Worm (Caenorhabditis elegans) whole organism, late embryonic: ENCODE data around the gene C31E10.11.

Experiments used
- C08G9.2 ChIP-seq: sonication (generic microtip); optimal IDR thresholded peaks from 2 replicates; lab custom pipeline; 2016; ENCODE audit warnings: mild to moderate bottlenecking, missing genetic modification characterization, moderate library complexity, missing compliant biosample characterization
- F13H6.1 ChIP-seq: sonication (generic microtip); optimal IDR thresholded peaks from 2 replicates; lab custom pipeline; 2016; ENCODE audit warnings: missing genetic modification characterization, missing compliant biosample characterization
- K09A11.1 ChIP-seq: sonication (generic microtip); optimal IDR thresholded peaks from 2 replicates; lab custom pipeline; 2017; ENCODE audit warnings: antibody characterized with exemption, mild to moderate bottlenecking, missing genetic modification characterization, missing compliant biosample characterization; ENCODE audit not compliant: insufficient read depth
- Y22D7AL.16 ChIP-seq: sonication (generic microtip); optimal IDR thresholded peaks from 2 replicates; lab custom pipeline; 2016; ENCODE audit warnings: missing genetic modification characterization, missing compliant biosample characterization
- ahr-1 ChIP-seq: sonication (generic microtip); optimal IDR thresholded peaks from 2 replicates; lab custom pipeline; 2016; ENCODE audit warnings: missing genetic modification characterization, missing compliant biosample characterization
- ceh-14 ChIP-seq: sonication (generic microtip); optimal IDR thresholded peaks from 2 replicates; lab custom pipeline; 2016; ENCODE audit warnings: missing genotype, missing genetic modification characterization, missing compliant biosample characterization
- ceh-18 ChIP-seq: sonication (generic microtip); optimal IDR thresholded peaks from 2 replicates; lab custom pipeline; 2016; ENCODE audit warnings: missing genetic modification characterization, missing compliant biosample characterization
- ceh-19 ChIP-seq: fragments of 200-800 bp; sonication (Bioruptor generic); optimal IDR thresholded peaks from 2 replicates; lab custom pipeline; 2018; ENCODE audit warnings: mild to moderate bottlenecking, missing genetic modification characterization, missing compliant biosample characterization
- ceh-24 ChIP-seq: sonication (generic microtip); optimal IDR thresholded peaks from 2 replicates; lab custom pipeline; 2016; ENCODE audit warnings: mild to moderate bottlenecking, missing genetic modification characterization, missing compliant biosample characterization
- ceh-30 ChIP-seq: fragments of 150-350 bp; optimal IDR thresholded peaks from 2 replicates; lab custom pipeline; 2014; ENCODE audit warnings: missing biosample characterization, missing genetic modification characterization
- ceh-31 ChIP-seq: sonication (generic microtip); optimal IDR thresholded peaks from 2 replicates; lab custom pipeline; 2016; ENCODE audit warnings: missing genetic modification characterization, missing compliant biosample characterization
- ceh-48 ChIP-seq: sonication (generic microtip); optimal IDR thresholded peaks from 2 replicates; lab custom pipeline; 2016; ENCODE audit warnings: missing genetic modification characterization, inconsistent platforms, missing compliant biosample characterization
- ceh-6 ChIP-seq: fragments of 200-800 bp; sonication (Bioruptor generic); optimal IDR thresholded peaks from 2 replicates; lab custom pipeline; 2018; ENCODE audit warnings: mild to moderate bottlenecking, missing genetic modification characterization, missing compliant biosample characterization
- che-1 ChIP-seq: sonication (generic microtip); optimal IDR thresholded peaks from 2 replicates; lab custom pipeline; 2016; ENCODE audit warnings: mild to moderate bottlenecking, missing genetic modification characterization, missing compliant biosample characterization
- dmd-4 ChIP-seq: sonication (generic microtip); optimal IDR thresholded peaks from 2 replicates; lab custom pipeline; 2016; ENCODE audit warnings: borderline replicate concordance, missing genetic modification characterization, missing compliant biosample characterization
- ets-4 ChIP-seq: sonication (generic microtip); optimal IDR thresholded peaks from 2 replicates; lab custom pipeline; 2016; ENCODE audit warnings: missing genetic modification characterization, missing compliant biosample characterization
- fax-1 ChIP-seq: sonication (generic microtip); optimal IDR thresholded peaks from 2 replicates; lab custom pipeline; 2016; ENCODE audit warnings: missing genotype, missing genetic modification characterization, missing compliant biosample characterization
- hlh-15 ChIP-seq: sonication (generic microtip); optimal IDR thresholded peaks from 2 replicates; lab custom pipeline; 2016; ENCODE audit warnings: missing genetic modification characterization, missing compliant biosample characterization
- hlh-6 ChIP-seq: sonication (generic microtip); optimal IDR thresholded peaks from 2 replicates; lab custom pipeline; 2016; ENCODE audit warnings: missing genotype, missing genetic modification characterization, missing compliant biosample characterization
- hlh-8 ChIP-seq: sonication (generic microtip); optimal IDR thresholded peaks from 2 replicates; lab custom pipeline; 2016; ENCODE audit warnings: missing genotype, missing genetic modification characterization, missing compliant biosample characterization
- lin-11 ChIP-seq: fragments of 200-800 bp; sonication (Bioruptor generic); optimal IDR thresholded peaks from 2 replicates; lab custom pipeline; 2018; ENCODE audit warnings: mild to moderate bottlenecking, missing genetic modification characterization, missing compliant biosample characterization
- mec-3 ChIP-seq: sonication (generic microtip); optimal IDR thresholded peaks from 2 replicates; lab custom pipeline; 2016; ENCODE audit warnings: borderline replicate concordance, missing genetic modification characterization, missing compliant biosample characterization
- nhr-11 ChIP-seq: fragments of 150-350 bp; optimal IDR thresholded peaks from 2 replicates; lab custom pipeline; 2014; ENCODE audit warnings: missing biosample characterization, missing genetic modification characterization
- odd-2 ChIP-seq: sonication (generic microtip); optimal IDR thresholded peaks from 2 replicates; lab custom pipeline; 2017; ENCODE audit warnings: antibody characterized with exemption, mild to moderate bottlenecking, missing genetic modification characterization, missing compliant biosample characterization
- pat-9 ChIP-seq: fragments of 200-800 bp; sonication (Bioruptor generic); optimal IDR thresholded peaks from 2 replicates; lab custom pipeline; 2018; ENCODE audit warnings: mild to moderate bottlenecking, missing genetic modification characterization, moderate library complexity, missing compliant biosample characterization
- pha-4 ChIP-seq: fragments of 150-350 bp; optimal IDR thresholded peaks from 2 replicates; lab custom pipeline; 2018; ENCODE audit warnings: missing biosample characterization, missing genetic modification reagents, missing genetic modification characterization
- pros-1 ChIP-seq: fragments of 150-350 bp; optimal IDR thresholded peaks from 2 replicates; lab custom pipeline; 2014; ENCODE audit warnings: missing biosample characterization, missing genetic modification reagents, missing genetic modification characterization
- rnt-1 ChIP-seq: sonication (generic microtip); optimal IDR thresholded peaks from 2 replicates; lab custom pipeline; 2016; ENCODE audit warnings: missing genetic modification characterization, missing compliant biosample characterization
- sox-4 ChIP-seq: sonication (generic microtip); optimal IDR thresholded peaks from 2 replicates; lab custom pipeline; 2017; ENCODE audit warnings: mild to moderate bottlenecking, missing genetic modification characterization, inconsistent platforms, missing compliant biosample characterization
- syd-9 ChIP-seq: sonication (generic microtip); optimal IDR thresholded peaks from 2 replicates; lab custom pipeline; 2016; ENCODE audit warnings: mild to moderate bottlenecking, missing genetic modification characterization, moderate library complexity, missing compliant biosample characterization
- tbx-2 ChIP-seq: sonication (generic microtip); optimal IDR thresholded peaks from 2 replicates; lab custom pipeline; 2016; ENCODE audit warnings: missing genetic modification characterization, missing compliant biosample characterization
- tbx-7 ChIP-seq: sonication (generic microtip); optimal IDR thresholded peaks from 2 replicates; lab custom pipeline; 2016; ENCODE audit warnings: missing genotype, missing genetic modification characterization, missing compliant biosample characterization
- unc-42 ChIP-seq: sonication (generic microtip); optimal IDR thresholded peaks from 2 replicates; lab custom pipeline; 2016; ENCODE audit warnings: missing genotype, missing genetic modification characterization, missing compliant biosample characterization
- zip-5 ChIP-seq: sonication (generic microtip); optimal IDR thresholded peaks from 2 replicates; lab custom pipeline; 2016; ENCODE audit warnings: missing genetic modification characterization, missing compliant biosample characterization
- ztf-16 ChIP-seq: sonication (generic microtip); optimal IDR thresholded peaks from 2 replicates; lab custom pipeline; 2017; ENCODE audit warnings: missing genetic modification characterization, missing compliant biosample characterization

Gene C31E10.11

DNA sequence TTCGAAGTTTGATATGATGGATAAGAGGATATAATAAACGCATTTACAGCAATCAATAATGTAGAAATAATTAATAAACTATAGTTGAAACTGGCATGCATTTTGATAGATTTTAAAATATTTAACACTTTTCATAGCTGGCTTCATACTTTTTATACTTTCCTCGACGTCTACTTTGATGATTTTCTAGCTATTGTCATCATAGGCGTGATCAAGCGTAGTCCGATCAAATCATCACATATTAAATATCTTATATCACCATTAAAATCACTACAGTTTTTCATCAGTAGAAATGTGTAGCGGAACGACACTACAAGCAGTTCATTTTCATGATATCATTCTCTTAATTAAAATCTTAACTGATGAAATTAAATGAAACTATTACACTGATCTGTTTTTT lies 24.8 kb upstream of the C31E10.11 start, which contains the start of gene C04C11.25:
TSS of gene C04C11.25 (minus strand) at position 101 of the 400 bp plus-strand sequence.
- TF ChIP-seq pros-1 (tag; lab: Kevin White, UChicago): no peak
- no peak for TF ChIP-seq hlh-15 (tag; lab: Kevin White, UChicago)
- no peak for TF ChIP-seq ceh-14 (tag; lab: Kevin White, UChicago)
- no peak for TF ChIP-seq syd-9 (tag; lab: Kevin White, UChicago)
- TF ChIP-seq pat-9 (tag; lab: Kevin White, UChicago): no peak
- TF ChIP-seq hlh-8: no peak
- no peak for TF ChIP-seq che-1
- TF ChIP-seq ceh-48 (tag; lab: Kevin White, UChicago): no peak
- no peak for TF ChIP-seq nhr-11 (tag; lab: Kevin White, UChicago)
- no peak for TF ChIP-seq ceh-6 (GFP tag; lab: Kevin White, UChicago)
- no peak for TF ChIP-seq C08G9.2 (tag; lab: Kevin White, UChicago)
- TF ChIP-seq odd-2 (tag; lab: Kevin White, UChicago): no peak
- TF ChIP-seq ceh-18 (tag; lab: Kevin White, UChicago): no peak

DNA sequence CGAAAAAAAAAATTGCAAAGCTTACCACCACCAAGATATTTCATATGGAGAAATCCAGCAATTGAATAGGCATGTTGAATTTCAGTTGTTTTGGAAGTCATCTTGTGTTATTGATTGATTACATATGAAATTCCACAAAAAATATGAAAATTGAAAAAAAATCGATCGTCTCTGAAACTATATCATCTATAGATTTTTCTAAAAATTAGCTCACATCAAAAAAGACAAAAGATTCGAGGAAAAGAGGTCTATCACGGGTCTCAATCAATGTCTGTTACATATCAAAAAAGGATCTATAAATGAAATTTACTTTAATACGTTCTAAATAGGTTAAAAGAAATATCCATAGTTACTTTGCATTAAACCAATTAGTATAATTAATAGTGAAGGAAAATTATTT lies 21.8 kb upstream of the C31E10.11 start, which contains the start of gene tbc-19:
TSS of gene tbc-19 (minus strand) at position 101 of the 400 bp plus-strand sequence.
- TF ChIP-seq ceh-31 (tag; lab: Kevin White, UChicago): no peak
- TF ChIP-seq ztf-16 (tag; lab: Kevin White, UChicago): no peak
- no peak for TF ChIP-seq ceh-48 (tag; lab: Kevin White, UChicago)
- TF ChIP-seq Y22D7AL.16 (tag; lab: Kevin White, UChicago): no peak
- TF ChIP-seq ceh-24 (tag; lab: Kevin White, UChicago): no peak
- TF ChIP-seq mec-3 (tag; lab: Kevin White, UChicago): no peak
- TF ChIP-seq lin-11: no peak
- TF ChIP-seq dmd-4: no peak
- TF ChIP-seq ets-4 (tag; lab: Kevin White, UChicago): no peak
- TF ChIP-seq unc-42 (tag; lab: Kevin White, UChicago): no peak
- no peak for TF ChIP-seq K09A11.1 (tag; lab: Kevin White, UChicago)
- TF ChIP-seq tbx-2 (tag; lab: Kevin White, UChicago): no peak
- no peak for TF ChIP-seq rnt-1 (tag; lab: Kevin White, UChicago)
- TF ChIP-seq hlh-6: no peak
- TF ChIP-seq hlh-15 (tag; lab: Kevin White, UChicago): no peak
- TF ChIP-seq pros-1 (tag; lab: Kevin White, UChicago): no peak
- TF ChIP-seq ceh-30 (tag; lab: Kevin White, UChicago): no peak
- TF ChIP-seq ahr-1 (tag; lab: Kevin White, UChicago): no peak
- no peak for TF ChIP-seq che-1

DNA sequence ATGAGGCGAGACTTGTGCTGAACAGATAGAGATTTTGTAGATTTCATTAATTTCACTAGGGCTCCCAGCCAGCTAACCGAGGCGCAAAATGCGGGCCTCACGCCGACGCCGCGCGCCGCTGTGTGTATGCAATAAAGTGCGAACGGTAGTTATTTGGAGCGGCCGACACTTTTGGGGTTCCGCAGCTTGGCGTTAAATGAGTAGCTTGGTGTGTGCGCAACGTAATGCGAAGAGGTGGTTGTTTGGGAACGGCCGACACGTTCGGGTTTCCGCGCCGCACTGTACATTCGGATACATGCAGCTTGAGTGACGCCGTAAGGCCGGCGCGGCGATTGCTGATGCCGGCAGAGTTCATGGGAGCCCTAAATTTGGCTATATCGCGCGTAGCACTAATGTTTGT lies 17.6 kb upstream of the C31E10.11 start:
- no peak for TF ChIP-seq pha-4 (tag; lab: Kevin White, UChicago)

DNA sequence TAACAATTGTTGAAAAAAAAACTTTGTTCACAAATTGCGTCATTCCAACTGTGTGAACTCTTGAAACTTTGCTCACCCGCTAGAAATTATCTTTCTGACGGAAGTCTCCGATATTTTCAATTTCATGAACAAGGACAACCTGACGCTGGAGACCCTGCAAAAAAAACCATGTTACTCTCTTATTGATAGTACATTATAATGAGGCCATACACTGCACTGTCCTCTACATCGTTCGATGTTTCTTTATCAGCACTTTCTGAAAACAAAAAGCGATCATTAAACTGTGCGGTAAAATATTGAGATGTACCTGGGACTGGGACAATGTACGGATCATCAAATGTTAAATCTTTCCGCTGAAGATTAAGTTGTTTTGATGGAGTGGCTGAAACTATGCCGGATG lies 13.0 kb upstream of the C31E10.11 start:
- TF ChIP-seq ceh-24 (tag; lab: Kevin White, UChicago) (no peak), zip-5 (tag; lab: Kevin White, UChicago) (no peak), ceh-14 (tag; lab: Kevin White, UChicago) (no peak), ceh-19 (GFP tag; lab: Kevin White, UChicago) (no peak), ceh-30 (tag; lab: Kevin White, UChicago) (no peak), pat-9 (tag; lab: Kevin White, UChicago) (no peak), F13H6.1 (no peak), tbx-7 (tag; lab: Kevin White, UChicago) (no peak), fax-1 (tag; lab: Kevin White, UChicago) (no peak), sox-4 (no peak), unc-42 (tag; lab: Kevin White, UChicago) (no peak)
